Fruit fly (Drosophila melanogaster) whole organism, embryonic: ENCODE measurements around the gene Jhbp2.

Experiments used
- Adf1 ChIP-seq: fragments of 200-800 bp; sonication (Bioruptor generic); IDR thresholded peaks from 2 replicates; pipeline ENCODE4 v1.3.6; 2022; ENCODE audit warnings: missing biosample characterization, missing genetic modification characterization
- CG11247 ChIP-seq: fragments of 200-800 bp; sonication (Bioruptor generic); IDR thresholded peaks from 2 replicates; pipeline ENCODE4 v1.3.6; 2022; ENCODE audit warnings: missing biosample characterization, missing genetic modification characterization
- CG12155 ChIP-seq: fragments of 200-800 bp; sonication (Bioruptor generic); optimal IDR thresholded peaks from 3 replicates; lab custom pipeline; 2016; ENCODE audit warnings: missing biosample characterization, missing genetic modification characterization
- CG12236 ChIP-seq: fragments of 200-800 bp; sonication (Bioruptor generic); optimal IDR thresholded peaks from 2 replicates; lab custom pipeline; 2016; ENCODE audit warnings: missing biosample characterization, missing genetic modification characterization
- CG13287 ChIP-seq: fragments of 200-800 bp; sonication (Bioruptor generic); IDR thresholded peaks from 2 replicates; pipeline ENCODE4 v1.3.6; 2022; ENCODE audit warnings: missing biosample characterization, missing genetic modification characterization; ENCODE audit not compliant: partially characterized antibody
- CG13624 ChIP-seq: fragments of 200-800 bp; sonication (Bioruptor generic); optimal IDR thresholded peaks from 2 replicates; lab custom pipeline; 2016; ENCODE audit warnings: missing biosample characterization, missing genetic modification characterization
- CG1529 ChIP-seq: fragments of 200-800 bp; sonication (Bioruptor generic); optimal IDR thresholded peaks from 3 replicates; lab custom pipeline; 2018; ENCODE audit warnings: missing biosample characterization, missing genetic modification characterization
- CG17385 ChIP-seq: fragments of 200-800 bp; sonication (Bioruptor generic); optimal IDR thresholded peaks from 3 replicates; lab custom pipeline; 2018; ENCODE audit warnings: missing biosample characterization, mild to moderate bottlenecking, missing genetic modification characterization
- CG2678 ChIP-seq: fragments of 200-800 bp; sonication (Bioruptor generic); optimal IDR thresholded peaks from 3 replicates; lab custom pipeline; 2019; ENCODE audit warnings: missing biosample characterization, mild to moderate bottlenecking, missing genetic modification characterization, moderate library complexity
- CG2712 ChIP-seq: fragments of 200-800 bp; optimal IDR thresholded peaks from 3 replicates; lab custom pipeline; 2019; ENCODE audit warnings: missing biosample characterization, mild to moderate bottlenecking, missing genetic modification characterization, moderate library complexity
- CG30431 ChIP-seq: fragments of 200-800 bp; sonication (Bioruptor generic); optimal IDR thresholded peaks from 2 replicates; lab custom pipeline; 2017; ENCODE audit warnings: missing biosample characterization, missing genetic modification characterization
- CG32767 ChIP-seq: fragments of 200-800 bp; sonication (Bioruptor generic); IDR thresholded peaks from 2 replicates; pipeline ENCODE4 v1.3.6; 2022; ENCODE audit warnings: missing biosample characterization, missing genetic modification characterization
- CG34224 ChIP-seq: fragments of 200-800 bp; sonication (Bioruptor generic); IDR thresholded peaks from 3 replicates; pipeline ENCODE4 v1.3.6; 2022; ENCODE audit warnings: missing biosample characterization, missing genetic modification characterization; ENCODE audit not compliant: partially characterized antibody
- CG4424 ChIP-seq: fragments of 200-800 bp; sonication (Bioruptor generic); optimal IDR thresholded peaks from 3 replicates; lab custom pipeline; 2016; ENCODE audit warnings: missing biosample characterization, missing genetic modification characterization
- CG5245 ChIP-seq: fragments of 200-800 bp; sonication (Bioruptor generic); optimal IDR thresholded peaks from 3 replicates; lab custom pipeline; 2016; ENCODE audit warnings: missing biosample characterization, missing genetic modification characterization
- CG7963 ChIP-seq: fragments of 200-800 bp; sonication (Bioruptor generic); IDR thresholded peaks from 3 replicates; pipeline ENCODE4 v1.3.6; 2022; ENCODE audit warnings: missing biosample characterization, missing genetic modification characterization; ENCODE audit not compliant: partially characterized antibody
- CG8359 ChIP-seq: fragments of 200-800 bp; sonication (Bioruptor generic); optimal IDR thresholded peaks from 2 replicates; lab custom pipeline; 2017; ENCODE audit warnings: missing biosample characterization, mild to moderate bottlenecking, missing genetic modification characterization, borderline replicate concordance
- CrebB ChIP-seq: fragments of 200-800 bp; sonication (Bioruptor generic); optimal IDR thresholded peaks from 3 replicates; lab custom pipeline; 2018; ENCODE audit warnings: missing biosample characterization, mild to moderate bottlenecking, missing genetic modification characterization
- Fer2 ChIP-seq: fragments of 200-800 bp; sonication (Bioruptor generic); optimal IDR thresholded peaks from 2 replicates; lab custom pipeline; 2018; ENCODE audit warnings: missing biosample characterization, mild to moderate bottlenecking, missing genetic modification characterization, moderate library complexity
- Lhr ChIP-seq: fragments of 200-800 bp; sonication (Bioruptor generic); optimal IDR thresholded peaks from 3 replicates; lab custom pipeline; 2017; ENCODE audit warnings: mild to moderate bottlenecking, missing biosample characterization, missing genetic modification reagents, missing genetic modification characterization
- MBD-R2 ChIP-seq: fragments of 200-800 bp; sonication (Bioruptor generic); IDR thresholded peaks from 2 replicates; pipeline ENCODE4 v1.3.6; 2022; ENCODE audit warnings: missing biosample characterization, missing genetic modification characterization
- Oli ChIP-seq: fragments of 200-800 bp; sonication (Bioruptor generic); optimal IDR thresholded peaks from 2 replicates; lab custom pipeline; 2018; ENCODE audit warnings: missing biosample characterization, mild to moderate bottlenecking, missing genetic modification characterization, moderate library complexity
- Optix ChIP-seq: fragments of 200-800 bp; sonication (Bioruptor generic); IDR thresholded peaks from 3 replicates; pipeline ENCODE4 v1.3.6; 2022; ENCODE audit warnings: missing biosample characterization, missing genetic modification characterization
- Poxn ChIP-seq: fragments of 200-800 bp; sonication (Bioruptor generic); IDR thresholded peaks from 2 replicates; pipeline ENCODE4 v1.3.6; 2022; ENCODE audit warnings: missing biosample characterization, missing genetic modification characterization
- al ChIP-seq: fragments of 200-800 bp; sonication (Bioruptor generic); IDR thresholded peaks from 2 replicates; pipeline ENCODE4 v1.3.6; 2022; ENCODE audit warnings: missing biosample characterization, missing genetic modification characterization
- cad ChIP-seq: fragments of >200 bp; optimal IDR thresholded peaks from 2 replicates; lab custom pipeline; 2017; ENCODE audit warnings: missing biosample characterization, missing genetic modification characterization
- cg ChIP-seq: fragments of 200-800 bp; sonication (Bioruptor generic); optimal IDR thresholded peaks from 3 replicates; lab custom pipeline; 2019; ENCODE audit warnings: missing biosample characterization, mild to moderate bottlenecking, missing genetic modification characterization, moderate library complexity
- dimm ChIP-seq: fragments of 200-800 bp; sonication (Bioruptor generic); IDR thresholded peaks from 2 replicates; pipeline ENCODE4 v1.3.6; 2022; ENCODE audit warnings: missing biosample characterization, missing genetic modification characterization
- dmrt11E ChIP-seq: fragments of 200-800 bp; sonication (Bioruptor generic); optimal IDR thresholded peaks from 3 replicates; lab custom pipeline; 2018; ENCODE audit warnings: missing biosample characterization, mild to moderate bottlenecking, missing genetic modification characterization, moderate library complexity
- ems ChIP-seq: fragments of 200-800 bp; sonication (Bioruptor generic); optimal IDR thresholded peaks from 3 replicates; lab custom pipeline; 2016; ENCODE audit warnings: missing biosample characterization, missing genetic modification characterization
- ftz-f1 ChIP-seq: fragments of 200-800 bp; sonication (Bioruptor generic); optimal IDR thresholded peaks from 2 replicates; lab custom pipeline; 2016; ENCODE audit warnings: missing biosample characterization, missing genetic modification characterization
- gsb-n ChIP-seq: fragments of 200-800 bp; sonication (Bioruptor generic); optimal IDR thresholded peaks from 3 replicates; lab custom pipeline; 2018; ENCODE audit warnings: missing biosample characterization, mild to moderate bottlenecking, missing genetic modification characterization
- jing ChIP-seq: fragments of 200-800 bp; sonication (Bioruptor generic); optimal IDR thresholded peaks from 2 replicates; lab custom pipeline; 2018; ENCODE audit warnings: missing biosample characterization, mild to moderate bottlenecking, missing genetic modification characterization
- onecut ChIP-seq: fragments of 200-800 bp; sonication (Bioruptor generic); IDR thresholded peaks from 2 replicates; pipeline ENCODE4 v1.3.6; 2022; ENCODE audit warnings: missing biosample characterization, missing genetic modification characterization
- peb ChIP-seq: fragments of 200-800 bp; sonication (Bioruptor generic); IDR thresholded peaks from 2 replicates; pipeline ENCODE4 v1.3.6; 2022; ENCODE audit warnings: missing biosample characterization, missing genetic modification characterization
- phol ChIP-seq: fragments of 200-800 bp; sonication (Bioruptor generic); optimal IDR thresholded peaks from 3 replicates; lab custom pipeline; 2018; ENCODE audit warnings: missing biosample characterization, mild to moderate bottlenecking, missing genetic modification characterization, moderate library complexity
- pita ChIP-seq: fragments of 200-800 bp; sonication (Bioruptor generic); optimal IDR thresholded peaks from 2 replicates; lab custom pipeline; 2017; ENCODE audit warnings: missing biosample characterization, mild to moderate bottlenecking, missing genetic modification characterization
- prd ChIP-seq, 3 experiments: fragments of >200 bp in 2 of 3; fragments of 200-800 bp in 1 of 3; sonication (Bioruptor generic) in 1 of 3; optimal IDR thresholded peaks in 2 of 3; IDR thresholded peaks in 1 of 3; 2 replicates in 2 of 3; 3 replicates in 1 of 3; pipeline versions ENCODE4 v1.3.6 to Lab custom; 2017 to 2022; ENCODE audit warnings: missing biosample characterization in 1 of 3, missing genetic modification characterization in 1 of 3
- psq ChIP-seq: fragments of 200-800 bp; sonication (Bioruptor generic); optimal IDR thresholded peaks from 2 replicates; lab custom pipeline; 2017; ENCODE audit warnings: missing biosample characterization, missing genetic modification characterization
- ranshi ChIP-seq: fragments of 200-800 bp; sonication (Bioruptor generic); IDR thresholded peaks from 2 replicates; pipeline ENCODE4 v1.3.6; 2022; ENCODE audit warnings: missing biosample characterization, missing genetic modification characterization
- row ChIP-seq: fragments of 200-800 bp; sonication (Bioruptor generic); IDR thresholded peaks from 3 replicates; pipeline ENCODE4 v1.3.6; 2022; ENCODE audit warnings: missing biosample characterization, missing genetic modification characterization
- sob ChIP-seq: fragments of 200-800 bp; sonication (Bioruptor generic); IDR thresholded peaks from 2 replicates; pipeline ENCODE4 v1.3.6; 2022; ENCODE audit warnings: missing biosample characterization, missing genetic modification characterization
- sqz ChIP-seq: fragments of 200-800 bp; sonication (Bioruptor generic); optimal IDR thresholded peaks from 3 replicates; lab custom pipeline; 2018; ENCODE audit warnings: missing biosample characterization, mild to moderate bottlenecking, missing genetic modification characterization
- stwl ChIP-seq: fragments of 200-800 bp; sonication (Bioruptor generic); optimal IDR thresholded peaks from 3 replicates; lab custom pipeline; 2018; ENCODE audit warnings: missing biosample characterization, mild to moderate bottlenecking, missing genetic modification characterization, moderate library complexity
- trh ChIP-seq: fragments of 200-800 bp; sonication (Bioruptor generic); optimal IDR thresholded peaks from 2 replicates; lab custom pipeline; 2016; ENCODE audit warnings: missing biosample characterization, missing genetic modification characterization
- twi ChIP-seq: fragments of 200-800 bp; optimal IDR thresholded peaks from 2 replicates; lab custom pipeline; 2019; ENCODE audit warnings: missing biosample characterization, mild to moderate bottlenecking, missing genetic modification characterization, moderate library complexity
- vvl ChIP-seq: fragments of 200-800 bp; sonication (Bioruptor generic); IDR thresholded peaks from 2 replicates; pipeline ENCODE4 v1.3.6; 2022; ENCODE audit warnings: missing biosample characterization, missing genetic modification characterization
- wek ChIP-seq: fragments of 200-800 bp; sonication (Bioruptor generic); optimal IDR thresholded peaks from 3 replicates; lab custom pipeline; 2018; ENCODE audit warnings: missing biosample characterization, mild to moderate bottlenecking, missing genetic modification characterization, moderate library complexity

Gene Jhbp2

dm6 chr3R:4913181-4913580 is 48.0 kb downstream of the Jhbp2 start (continued):
- TF ChIP-seq MBD-R2 (GFP tag; lab: Robert Waterston, UW): no peak
- TF ChIP-seq ranshi: 0 out of 2 replicates have a peak, but pooled peaks have one; percentile 33
- 0 out of 2 replicates have a peak, but pooled peaks have one; percentile 5 for TF ChIP-seq al (GFP tag; lab: Robert Waterston, UW)
- peak; percentile 13 for TF ChIP-seq phol (tag; lab: Kevin White, UChicago)
- TF ChIP-seq CG2678 (tag; lab: Kevin White, UChicago): peak; percentile 11
- peak; percentile 11 for TF ChIP-seq CG13624 (GFP tag; lab: Kevin White, UChicago)
- peak; percentile 74 for TF ChIP-seq vvl (GFP tag; lab: Robert Waterston, UW)
- TF ChIP-seq, all 482 proteins: peak for 38

dm6 chr3R:4912130-4912549 is 49.0 kb downstream of the Jhbp2 start:
- TF ChIP-seq stwl (tag; lab: Kevin White, UChicago) (no peak), CG11247 (GFP tag; lab: Robert Waterston, UW) (peak; percentile 71), ftz-f1 (GFP tag; lab: Kevin White, UChicago) (peak; percentile 20), CG17385 (peak; percentile 68), CG8359 (GFP tag; lab: Kevin White, UChicago) (no peak), onecut (peak; percentile 53), CG4424 (peak; percentile 46), sob (GFP tag; lab: Robert Waterston, UW) (peak; percentile 78), Fer2 (tag; lab: Kevin White, UChicago) (peak; percentile 51), twi (peak; percentile 72), wek (peak; percentile 63), dimm (0 out of 2 replicates have a peak, but pooled peaks have one; percentile 24), Poxn (GFP tag; lab: Robert Waterston, UW) (peak; percentile 40; the same call in 1 of the 2 replicates), CG30431 (GFP tag; lab: Kevin White, UChicago) (peak; percentile 9), Adf1 (GFP tag; lab: Robert Waterston, UW) (peak; percentile 72), sqz (GFP tag; lab: Kevin White, UChicago) (peak; percentile 30), CG2712 (peak; percentile 66), CG1529 (GFP tag; lab: Kevin White, UChicago) (peak; percentile 21), prd (optimal IDR thresholded peaks at IDR 0.05; lab: Kevin White, UChicago) (no peak), prd (GFP tag; IDR thresholded peaks at IDR 0.05; lab: Robert Waterston, UW) (peak; percentile 83), trh (no peak), CG32767 (GFP tag; lab: Robert Waterston, UW) (0 out of 2 replicates have a peak, but pooled peaks have one; percentile 34), jing (GFP tag; lab: Kevin White, UChicago) (peak; percentile 11), ems (GFP tag; lab: Kevin White, UChicago) (peak; percentile 34), psq (GFP tag; lab: Kevin White, UChicago) (peak; percentile 5), cad (GFP tag; lab: Kevin White, UChicago) (no peak), Lhr (GFP tag; lab: Kevin White, UChicago) (no peak), row (GFP tag; lab: Robert Waterston, UW) (peak; percentile 97), peb (GFP tag; lab: Robert Waterston, UW) (peak; percentile 40; the same call in 1 of the 2 replicates), dmrt11E (peak; percentile 43), Optix (peak; percentile 61; the same call in 2 of the 3 replicates), CG34224 (GFP tag; lab: Robert Waterston, UW) (no peak), CG13287 (GFP tag; lab: Robert Waterston, UW) (no peak; the same call in 1 of the 2 replicates), gsb-n (tag; lab: Kevin White, UChicago) (peak; percentile 27), cg (peak; percentile 77), CG7963 (GFP tag; lab: Robert Waterston, UW) (no peak), CG5245 (peak; percentile 40), CG12155 (GFP tag; lab: Kevin White, UChicago) (peak; percentile 59), pita (GFP tag; lab: Kevin White, UChicago) (no peak), al (GFP tag; lab: Robert Waterston, UW) (peak; percentile 56; the same call in 1 of the 2 replicates), Oli (peak; percentile 67), CG12236 (GFP tag; lab: Kevin White, UChicago) (peak; percentile 31), CrebB (tag; lab: Kevin White, UChicago) (peak; percentile 66)
